Worm (Caenorhabditis elegans): Measurements from ENCODE around the gene fbxc-26.

fbxc-26 gene

ce11 chrII:1688813-1689212 lies 5.6 kb downstream of the fbxc-26 start, which contains the start of the genes fbxb-18 and fbxb-19:
Gene fbxb-18 (minus strand): TSS chrII:1688913.
Gene fbxb-19 (minus strand): TSS chrII:1689181.
- TF ChIP-seq tbx-11 (GFP tag; IDR thresholded peaks at IDR 0.05), result no peak
- no peak for TF ChIP-seq F13C5.2 (tag; optimal IDR thresholded peaks at IDR 0.05)
- TF ChIP-seq ceh-13 (GFP tag; optimal IDR thresholded peaks at IDR 0.05), result no peak
- no peak for TF ChIP-seq sea-1 (GFP tag; conservative IDR thresholded peaks at IDR 0.05)

DNA sequence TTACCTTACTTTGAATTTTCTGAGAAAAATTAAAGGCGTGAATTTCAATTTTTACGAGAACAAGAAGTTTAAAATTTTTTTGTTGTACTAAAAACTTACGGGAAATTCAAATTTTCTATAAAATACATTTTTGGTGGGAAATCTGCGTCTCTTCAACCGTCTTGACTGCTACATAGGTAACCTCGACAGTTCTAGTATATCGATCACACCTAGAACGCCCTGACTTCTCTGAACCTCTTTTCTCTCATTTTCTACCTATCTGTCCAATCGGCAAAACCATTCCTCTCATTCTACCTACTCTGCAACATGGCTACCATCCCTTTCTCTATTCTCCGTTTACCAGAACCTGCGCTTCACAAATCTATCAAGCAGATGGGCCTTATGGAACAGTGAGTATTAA lies 10.7 kb downstream of the fbxc-26 start, which contains the start of gene fbxb-25:
Gene fbxb-25, plus strand, starts transcription at position 301 of the 400 bp plus-strand sequence.
- TF ChIP-seq tra-4 (tag; optimal IDR thresholded peaks at IDR 0.05) (no peak), hmbx-1 (tag; optimal IDR thresholded peaks at IDR 0.05) (no peak), aly-1 (tag; optimal IDR thresholded peaks at IDR 0.05) (no peak), F13C5.2 (tag; optimal IDR thresholded peaks at IDR 0.05) (no peak), tbx-11 (GFP tag; IDR thresholded peaks at IDR 0.05) (no peak), flt-1 (GFP tag; IDR thresholded peaks at IDR 0.05) (no peak), ets-7 (tag; optimal IDR thresholded peaks at IDR 0.05) (no peak), pes-1 (GFP tag; IDR thresholded peaks at IDR 0.05) (no peak), ceh-36 (tag; optimal IDR thresholded peaks at IDR 0.05) (no peak), hnd-1 (tag; optimal IDR thresholded peaks at IDR 0.05) (no peak), B0310.2 (tag; optimal IDR thresholded peaks at IDR 0.05) (no peak), ama-1 (optimal IDR thresholded peaks at IDR 0.05) (no peak), ceh-13 (GFP tag; optimal IDR thresholded peaks at IDR 0.05) (no peak), hmg-4 (GFP tag; optimal IDR thresholded peaks at IDR 0.05) (no peak)

DNA sequence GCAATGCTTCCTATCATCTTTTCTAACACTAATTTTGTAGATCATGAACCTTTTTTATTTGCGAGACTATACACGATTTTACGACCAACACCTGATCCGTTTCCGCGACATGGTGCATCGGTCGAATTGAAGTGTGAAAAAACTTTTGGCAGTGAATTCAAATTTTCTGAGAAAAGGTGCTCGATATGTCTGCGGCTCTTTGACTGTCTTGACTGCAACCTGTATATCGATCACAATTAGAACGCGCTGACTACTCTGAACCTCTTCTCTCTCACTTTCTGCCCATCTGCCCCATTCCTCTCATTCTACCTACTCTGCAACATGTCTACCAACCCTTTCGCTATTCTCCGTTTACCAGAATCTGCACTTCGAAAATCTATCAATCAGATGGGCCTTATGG lies 12.2 kb downstream of the fbxc-26 start, which contains the start of gene fbxb-26:
Gene fbxb-26, plus strand, starts transcription at position 301 of the 400 bp plus-strand sequence.
- TF ChIP-seq flt-1 (GFP tag; IDR thresholded peaks at IDR 0.05), result no peak
- TF ChIP-seq ceh-13 (GFP tag; optimal IDR thresholded peaks at IDR 0.05), result no peak
- TF ChIP-seq tra-4 (tag; optimal IDR thresholded peaks at IDR 0.05), result no peak
- no peak for TF ChIP-seq sea-1 (GFP tag; conservative IDR thresholded peaks at IDR 0.05)

DNA sequence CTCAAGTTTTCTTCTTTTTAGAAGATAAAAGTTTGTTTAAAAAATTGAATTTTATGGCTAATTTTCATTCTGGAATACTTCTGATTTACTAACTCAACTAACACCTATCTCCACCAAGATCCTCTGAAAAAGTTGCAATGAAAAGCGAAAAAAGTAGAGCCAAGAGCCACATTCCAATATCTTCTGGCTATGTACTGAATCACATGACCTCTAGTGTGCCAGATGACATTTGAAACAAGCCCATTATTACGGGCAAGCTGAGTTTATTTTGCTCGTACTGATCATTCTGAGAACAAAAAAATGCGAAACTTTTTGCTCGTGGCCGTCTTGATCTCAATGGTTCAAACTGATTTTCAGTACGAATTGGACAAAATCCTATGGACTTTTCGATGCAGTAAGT lies 15.3 kb downstream of the fbxc-26 start, which contains the start of gene irld-36:
Gene irld-36, plus strand, starts transcription at position 301 of the 400 bp plus-strand sequence.
- TF ChIP-seq hmbx-1 (tag; optimal IDR thresholded peaks at IDR 0.05), result no peak
- TF ChIP-seq aly-1 (tag; optimal IDR thresholded peaks at IDR 0.05), result no peak
- no peak for TF ChIP-seq ets-7 (tag; optimal IDR thresholded peaks at IDR 0.05)
- no peak for TF ChIP-seq ama-1 (optimal IDR thresholded peaks at IDR 0.05)

DNA sequence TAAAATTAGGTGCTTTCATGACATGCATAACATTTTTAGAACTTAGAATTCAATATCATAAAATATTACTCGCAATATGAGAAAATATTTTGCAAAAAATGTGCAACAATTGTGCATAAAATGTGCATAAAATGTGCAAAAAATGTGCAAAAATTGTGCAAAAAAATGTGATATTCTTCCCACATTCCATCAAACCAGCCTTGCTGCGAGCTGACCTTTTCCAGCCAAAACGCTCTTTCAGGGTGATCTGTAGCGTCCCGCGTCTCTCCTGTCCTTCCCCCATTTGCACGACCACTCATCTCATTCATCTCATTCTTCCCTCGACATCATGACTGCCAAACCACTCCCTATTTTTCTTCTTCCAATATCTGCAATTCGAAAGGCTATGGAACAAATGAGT lies 18.3 kb downstream of the fbxc-26 start, which contains the start of gene fbxb-17:
Gene fbxb-17, plus strand, starts transcription at position 301 of the 400 bp plus-strand sequence.
- TF ChIP-seq aly-1 (tag; optimal IDR thresholded peaks at IDR 0.05) (no peak), tbx-11 (GFP tag; IDR thresholded peaks at IDR 0.05) (no peak), hmg-4 (GFP tag; optimal IDR thresholded peaks at IDR 0.05) (no peak), ceh-13 (GFP tag; optimal IDR thresholded peaks at IDR 0.05) (no peak), ceh-36 (tag; optimal IDR thresholded peaks at IDR 0.05) (no peak), tra-4 (tag; optimal IDR thresholded peaks at IDR 0.05) (no peak)

ce11 chrII:1672673-1673072 lies 21.8 kb downstream of the fbxc-26 start:
- TF ChIP-seq hnd-1 (tag; optimal IDR thresholded peaks at IDR 0.05) (no peak), pes-1 (GFP tag; IDR thresholded peaks at IDR 0.05) (no peak), ets-7 (tag; optimal IDR thresholded peaks at IDR 0.05) (no peak), flt-1 (GFP tag; IDR thresholded peaks at IDR 0.05) (no peak), hmg-4 (GFP tag; optimal IDR thresholded peaks at IDR 0.05) (no peak), F13C5.2 (tag; optimal IDR thresholded peaks at IDR 0.05) (no peak), tra-4 (tag; optimal IDR thresholded peaks at IDR 0.05) (no peak)

- TF ChIP-seq tra-4 (tag; optimal IDR thresholded peaks at IDR 0.05) (no peak), ceh-36 (tag; optimal IDR thresholded peaks at IDR 0.05) (no peak), tbx-37 (GFP tag; conservative IDR thresholded peaks at IDR 0.05) (no peak), hmg-4 (GFP tag; optimal IDR thresholded peaks at IDR 0.05) (no peak), ama-1 (optimal IDR thresholded peaks at IDR 0.05) (no peak), B0310.2 (tag; optimal IDR thresholded peaks at IDR 0.05) (no peak), F13C5.2 (tag; optimal IDR thresholded peaks at IDR 0.05) (no peak)
Observed at ce11 chrII:1670985-1671384, 23.4 kb downstream of the fbxc-26 start.

DNA sequence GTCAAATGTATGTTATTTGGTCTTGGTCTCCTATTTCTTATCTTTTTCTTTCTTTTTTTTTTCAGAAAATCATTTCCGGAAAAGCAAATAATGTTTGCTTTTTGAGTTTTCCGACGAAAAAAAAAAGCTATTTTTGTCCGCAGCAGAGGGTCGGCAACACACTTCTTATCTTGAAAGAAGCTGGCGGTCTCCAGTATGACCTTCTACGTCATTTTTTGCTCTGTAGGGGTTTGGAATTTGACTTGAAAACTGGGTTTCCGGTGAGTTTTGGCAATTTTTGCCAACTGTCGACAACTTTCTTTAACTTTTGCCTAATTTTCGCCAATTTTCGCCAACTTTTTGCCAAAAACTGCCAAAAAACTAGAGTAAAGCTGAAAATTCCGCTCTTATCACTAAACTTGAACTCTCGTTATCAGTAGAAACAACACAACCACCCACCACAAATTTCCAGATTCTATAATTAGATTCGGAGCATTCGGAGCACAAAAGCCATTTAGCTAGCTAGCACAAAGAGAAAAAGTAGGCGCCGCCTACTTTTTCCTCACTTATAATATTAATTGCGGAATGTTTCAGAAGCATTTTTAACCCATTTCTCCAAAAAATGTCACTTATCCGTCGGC lies 24.1 kb downstream of the fbxc-26 start, which contains the start of gene nhx-6:
Gene nhx-6, plus strand, starts transcription at position 570 of the 620 bp plus-strand sequence.
- TF ChIP-seq ceh-36 (tag; optimal IDR thresholded peaks at IDR 0.05), result no peak
- no peak for TF ChIP-seq tbx-11 (GFP tag; IDR thresholded peaks at IDR 0.05)
- no peak for TF ChIP-seq tra-4 (tag; optimal IDR thresholded peaks at IDR 0.05)
- TF ChIP-seq flt-1 (GFP tag; IDR thresholded peaks at IDR 0.05), result no peak
- TF ChIP-seq pes-1 (GFP tag; IDR thresholded peaks at IDR 0.05), result no peak
- no peak for TF ChIP-seq sea-1 (GFP tag; conservative IDR thresholded peaks at IDR 0.05)
- TF ChIP-seq hmg-4 (GFP tag; optimal IDR thresholded peaks at IDR 0.05), result no peak
- TF ChIP-seq hmbx-1 (tag; optimal IDR thresholded peaks at IDR 0.05), result no peak
- TF ChIP-seq ets-7 (tag; optimal IDR thresholded peaks at IDR 0.05), result no peak

- no peak for TF ChIP-seq scrt-1 (GFP tag; IDR thresholded peaks at IDR 0.05)
- TF ChIP-seq tra-4 (tag; optimal IDR thresholded peaks at IDR 0.05), result no peak
- no peak for TF ChIP-seq aly-1 (tag; optimal IDR thresholded peaks at IDR 0.05)
- no peak for TF ChIP-seq tbx-11 (GFP tag; IDR thresholded peaks at IDR 0.05)
- TF ChIP-seq ceh-13 (GFP tag; optimal IDR thresholded peaks at IDR 0.05), result no peak
- no peak for TF ChIP-seq pes-1 (GFP tag; IDR thresholded peaks at IDR 0.05)
- no peak for TF ChIP-seq F13C5.2 (tag; optimal IDR thresholded peaks at IDR 0.05)
Observed at ce11 chrII:1668913-1669312, 25.5 kb downstream of the fbxc-26 start, which contains the start of gene srw-97. Gene srw-97 (minus strand): TSS chrII:1669013.
